Fruit fly (Drosophila melanogaster) whole organism, embryonic: Measurements from ENCODE around the gene CG5592.
A peak's percentile ranks its signal among the peaks of the same experiment; 100 is the strongest.

ENCODE experiments used
- BtbVII ChIP-seq: fragments of 200-800 bp; sonication (Bioruptor generic); optimal IDR thresholded peaks from 3 replicates; lab custom pipeline; 2017; ENCODE audit warnings: missing biosample characterization, mild to moderate bottlenecking, missing genetic modification characterization
- CG12071 ChIP-seq: fragments of 200-800 bp; sonication (Bioruptor generic); optimal IDR thresholded peaks from 3 replicates; lab custom pipeline; 2018; ENCODE audit warnings: missing biosample characterization, mild to moderate bottlenecking, missing genetic modification characterization
- CG13287 ChIP-seq: fragments of 200-800 bp; sonication (Bioruptor generic); IDR thresholded peaks from 2 replicates; pipeline ENCODE4 v1.3.6; 2022; ENCODE audit warnings: missing biosample characterization, missing genetic modification characterization; ENCODE audit not compliant: partially characterized antibody
- CG15601 ChIP-seq: fragments of 200-800 bp; sonication (Bioruptor generic); optimal IDR thresholded peaks from 3 replicates; lab custom pipeline; 2019; ENCODE audit warnings: missing biosample characterization, mild to moderate bottlenecking, missing genetic modification characterization, moderate library complexity
- CG1603 ChIP-seq: fragments of 200-800 bp; sonication (Bioruptor generic); optimal IDR thresholded peaks from 2 replicates; lab custom pipeline; 2019; ENCODE audit warnings: missing biosample characterization, mild to moderate bottlenecking, missing genetic modification characterization, moderate library complexity
- CG18262 ChIP-seq: fragments of 200-800 bp; optimal IDR thresholded peaks from 3 replicates; lab custom pipeline; 2019; ENCODE audit warnings: missing biosample characterization, mild to moderate bottlenecking, missing genetic modification characterization, moderate library complexity
- CG2202 ChIP-seq: fragments of 200-800 bp; sonication (Bioruptor generic); optimal IDR thresholded peaks from 2 replicates; lab custom pipeline; 2018; ENCODE audit warnings: missing biosample characterization, mild to moderate bottlenecking, missing genetic modification characterization
- CG2875 ChIP-seq: fragments of 200-800 bp; sonication (Bioruptor generic); optimal IDR thresholded peaks from 2 replicates; lab custom pipeline; 2017; ENCODE audit warnings: missing biosample characterization, mild to moderate bottlenecking, missing genetic modification characterization, missing genetic modification reagents
- CG3281 ChIP-seq: fragments of 200-800 bp; sonication (Bioruptor generic); optimal IDR thresholded peaks from 3 replicates; lab custom pipeline; 2017; ENCODE audit warnings: missing biosample characterization, mild to moderate bottlenecking, missing genetic modification characterization
- CG4360 ChIP-seq: fragments of 200-800 bp; sonication (Bioruptor generic); IDR thresholded peaks from 2 replicates; pipeline ENCODE4 v1.3.6; 2022; ENCODE audit warnings: missing biosample characterization, missing genetic modification characterization
- CG4820 ChIP-seq: fragments of 200-800 bp; sonication (Bioruptor generic); optimal IDR thresholded peaks from 3 replicates; lab custom pipeline; 2016; ENCODE audit warnings: missing biosample characterization, missing genetic modification characterization
- CG6813 ChIP-seq: fragments of 200-800 bp; sonication (Bioruptor generic); optimal IDR thresholded peaks from 2 replicates; lab custom pipeline; 2017; ENCODE audit warnings: missing biosample characterization, missing genetic modification characterization, mild to moderate bottlenecking, moderate library complexity, missing genetic modification reagents
- CG7987 ChIP-seq: fragments of 200-800 bp; sonication (Bioruptor generic); optimal IDR thresholded peaks from 2 replicates; lab custom pipeline; 2018; ENCODE audit warnings: missing biosample characterization, mild to moderate bottlenecking, missing genetic modification characterization, moderate library complexity
- CG8290 ChIP-seq, 3 experiments: fragments of 200-800 bp; sonication (Bioruptor generic); optimal IDR thresholded peaks; 2 replicates each; lab custom pipeline; 2016 to 2019; ENCODE audit warnings: missing biosample characterization in 3 of 3, missing genetic modification characterization in 3 of 3, mild to moderate bottlenecking in 2 of 3, moderate library complexity in 1 of 3
- Deaf1 ChIP-seq: fragments of 200-800 bp; optimal IDR thresholded peaks from 3 replicates; lab custom pipeline; 2019; ENCODE audit warnings: missing biosample characterization, mild to moderate bottlenecking, missing genetic modification characterization, moderate library complexity
- E2f1 ChIP-seq: fragments of 200-800 bp; sonication (Bioruptor generic); IDR thresholded peaks from 2 replicates; pipeline ENCODE4 v1.3.6; 2022; ENCODE audit warnings: missing biosample characterization, missing genetic modification characterization
- Opbp ChIP-seq: fragments of 200-800 bp; sonication (Bioruptor generic); IDR thresholded peaks from 3 replicates; pipeline ENCODE4 v1.3.6; 2022; ENCODE audit warnings: missing biosample characterization, missing genetic modification characterization; ENCODE audit not compliant: partially characterized antibody
- Optix ChIP-seq: fragments of 200-800 bp; sonication (Bioruptor generic); IDR thresholded peaks from 3 replicates; pipeline ENCODE4 v1.3.6; 2022; ENCODE audit warnings: missing biosample characterization, missing genetic modification characterization
- Pdp1 ChIP-seq, 2 experiments: fragments of 200-800 bp; sonication (Bioruptor generic); optimal IDR thresholded peaks; 3 replicates each; lab custom pipeline; 2016; ENCODE audit warnings: missing biosample characterization in 2 of 2, missing genetic modification characterization in 2 of 2, mild to moderate bottlenecking in 1 of 2, moderate library complexity in 1 of 2
- Rx ChIP-seq: fragments of 200-800 bp; sonication (Bioruptor generic); IDR thresholded peaks from 2 replicates; pipeline ENCODE4 v1.3.6; 2022; ENCODE audit warnings: missing biosample characterization, missing genetic modification characterization
- Sox100B ChIP-seq: fragments of 200-800 bp; sonication (Bioruptor generic); optimal IDR thresholded peaks from 3 replicates; lab custom pipeline; 2018; ENCODE audit warnings: missing biosample characterization, mild to moderate bottlenecking, missing genetic modification characterization
- Trl ChIP-seq, 3 experiments: fragments of >200 bp in 2 of 3; fragments of 200-800 bp in 1 of 3; sonication (Bioruptor generic) in 1 of 3; optimal IDR thresholded peaks; 2 replicates in 1 of 3; 3 replicates in 2 of 3; lab custom pipeline; 2016 to 2017; ENCODE audit warnings: missing biosample characterization in 1 of 3, missing genetic modification characterization in 1 of 3
- Vsx1 ChIP-seq: fragments of 200-800 bp; sonication (Bioruptor generic); optimal IDR thresholded peaks from 2 replicates; lab custom pipeline; 2017; ENCODE audit warnings: missing biosample characterization, mild to moderate bottlenecking, missing genetic modification characterization, missing genetic modification reagents
- crol ChIP-seq: fragments of 200-800 bp; sonication (Bioruptor generic); IDR thresholded peaks from 2 replicates; pipeline ENCODE4 v1.3.6; 2022; ENCODE audit warnings: missing biosample characterization, missing genetic modification characterization
- dm ChIP-seq: fragments of 200-800 bp; sonication (Bioruptor generic); optimal IDR thresholded peaks from 3 replicates; lab custom pipeline; 2016; ENCODE audit warnings: missing biosample characterization, missing genetic modification characterization
- en ChIP-seq: fragments of 200-800 bp; sonication (Bioruptor generic); optimal IDR thresholded peaks from 2 replicates; lab custom pipeline; 2016; ENCODE audit warnings: missing biosample characterization, missing genetic modification characterization
- exex ChIP-seq: fragments of 200-800 bp; sonication (Bioruptor generic); optimal IDR thresholded peaks from 4 replicates; lab custom pipeline; 2018; ENCODE audit warnings: missing biosample characterization, mild to moderate bottlenecking, missing genetic modification characterization, moderate library complexity
- fd64A ChIP-seq: fragments of 200-800 bp; sonication (Bioruptor generic); optimal IDR thresholded peaks from 3 replicates; lab custom pipeline; 2018; ENCODE audit warnings: missing biosample characterization, mild to moderate bottlenecking, missing genetic modification characterization
- gem ChIP-seq: fragments of 200-800 bp; sonication (Bioruptor generic); optimal IDR thresholded peaks from 2 replicates; lab custom pipeline; 2019; ENCODE audit warnings: missing biosample characterization, mild to moderate bottlenecking, missing genetic modification characterization, moderate library complexity
- grn ChIP-seq: fragments of 200-800 bp; sonication (Bioruptor generic); optimal IDR thresholded peaks from 3 replicates; lab custom pipeline; 2017; ENCODE audit warnings: missing biosample characterization, missing genetic modification characterization
- hkb ChIP-seq, 2 experiments: fragments of 200-800 bp in 1 of 2; fragments of >200 bp in 1 of 2; sonication (Bioruptor generic) in 1 of 2; IDR thresholded peaks in 1 of 2; optimal IDR thresholded peaks in 1 of 2; 2 replicates each; pipeline versions ENCODE4 v1.3.6 to Lab custom; 2017 to 2022; ENCODE audit warnings: missing biosample characterization in 1 of 2, missing genetic modification characterization in 1 of 2
- jumu ChIP-seq: fragments of 200-800 bp; sonication (Bioruptor generic); optimal IDR thresholded peaks from 3 replicates; lab custom pipeline; 2016; ENCODE audit warnings: missing biosample characterization, missing genetic modification characterization
- kni ChIP-seq: fragments of 200-800 bp; sonication (Bioruptor generic); optimal IDR thresholded peaks from 3 replicates; lab custom pipeline; 2017; ENCODE audit warnings: mild to moderate bottlenecking, missing biosample characterization, missing genetic modification reagents, missing genetic modification characterization
- lab ChIP-seq: fragments of 200-800 bp; sonication (Bioruptor generic); optimal IDR thresholded peaks from 3 replicates; lab custom pipeline; 2017; ENCODE audit warnings: missing biosample characterization, missing genetic modification characterization, mild to moderate bottlenecking, moderate library complexity, missing genetic modification reagents
- nerfin-1 ChIP-seq: fragments of 200-800 bp; sonication (Bioruptor generic); optimal IDR thresholded peaks from 3 replicates; lab custom pipeline; 2019; ENCODE audit warnings: missing biosample characterization, mild to moderate bottlenecking, missing genetic modification characterization, moderate library complexity
- otp ChIP-seq: fragments of 200-800 bp; sonication (Bioruptor generic); IDR thresholded peaks from 3 replicates; pipeline ENCODE4, ENCODE4 v1.3.6; 2022; ENCODE audit warnings: missing biosample characterization, missing genetic modification characterization
- repo ChIP-seq: fragments of 200-800 bp; sonication (Bioruptor generic); optimal IDR thresholded peaks from 2 replicates; lab custom pipeline; 2016; ENCODE audit warnings: missing biosample characterization, missing genetic modification characterization
- rib ChIP-seq: fragments of 200-800 bp; sonication (Bioruptor generic); IDR thresholded peaks from 2 replicates; pipeline ENCODE4 v1.3.6; 2022; ENCODE audit warnings: missing biosample characterization, missing genetic modification characterization
- row ChIP-seq: fragments of 200-800 bp; sonication (Bioruptor generic); IDR thresholded peaks from 3 replicates; pipeline ENCODE4 v1.3.6; 2022; ENCODE audit warnings: missing biosample characterization, missing genetic modification characterization
- sd ChIP-seq: fragments of 200-800 bp; sonication (Bioruptor generic); optimal IDR thresholded peaks from 3 replicates; lab custom pipeline; 2018; ENCODE audit warnings: missing biosample characterization, mild to moderate bottlenecking, missing genetic modification characterization, moderate library complexity
- sens-2 ChIP-seq: fragments of 200-800 bp; sonication (Bioruptor generic); IDR thresholded peaks from 2 replicates; pipeline ENCODE4 v1.3.6; 2022; ENCODE audit warnings: missing biosample characterization, missing genetic modification characterization
- sqz ChIP-seq: fragments of 200-800 bp; sonication (Bioruptor generic); optimal IDR thresholded peaks from 3 replicates; lab custom pipeline; 2018; ENCODE audit warnings: missing biosample characterization, mild to moderate bottlenecking, missing genetic modification characterization
- sug ChIP-seq: fragments of 200-800 bp; optimal IDR thresholded peaks from 2 replicates; lab custom pipeline; 2019; ENCODE audit warnings: missing biosample characterization, mild to moderate bottlenecking, missing genetic modification characterization, moderate library complexity
- tio ChIP-seq: fragments of 200-800 bp; sonication (Bioruptor generic); optimal IDR thresholded peaks from 2 replicates; lab custom pipeline; 2017; ENCODE audit warnings: missing biosample characterization, missing genetic modification characterization, inconsistent platforms
- wek ChIP-seq: fragments of 200-800 bp; sonication (Bioruptor generic); optimal IDR thresholded peaks from 3 replicates; lab custom pipeline; 2018; ENCODE audit warnings: missing biosample characterization, mild to moderate bottlenecking, missing genetic modification characterization, moderate library complexity
- z ChIP-seq: fragments of 200-800 bp; sonication (Bioruptor generic); IDR thresholded peaks from 3 replicates; pipeline ENCODE4 v1.3.6; 2022; ENCODE audit warnings: missing biosample characterization, missing genetic modification characterization

Gene CG5592

dm6 chr3L:5922005-5922685 lies 24.7 kb downstream of the CG5592 start, which contains the start of gene CG32407 (continued):
- TF ChIP-seq sd = peak; percentile 84
- TF ChIP-seq CG8290 (GFP tag; optimal IDR thresholded peaks at IDR 0.05; lab: Kevin White, UChicago) = no peak
- peak in 1 of 2 experiments; percentile 3 for TF ChIP-seq CG8290 (tag; optimal IDR thresholded peaks at IDR 0.05; lab: Kevin White, UChicago)
- peak; percentile 17 for TF ChIP-seq CG18262 (tag; lab: Kevin White, UChicago)
- peak; percentile 4 for TF ChIP-seq Sox100B (GFP tag; lab: Kevin White, UChicago)
- TF ChIP-seq sqz = peak; percentile 4
- no peak for TF ChIP-seq hkb (optimal IDR thresholded peaks at IDR 0.05; lab: Kevin White, UChicago)
- peak; percentile 13; the same call in 1 of the 2 replicates for TF ChIP-seq hkb (GFP tag; IDR thresholded peaks at IDR 0.05; lab: Robert Waterston, UW)
- TF ChIP-seq CG3281 (GFP tag; lab: Kevin White, UChicago) = no peak
- peak; percentile 11 for TF ChIP-seq CG1603 (tag; lab: Kevin White, UChicago)
- peak; percentile 40; the same call in 1 of the 3 replicates for TF ChIP-seq otp
- TF ChIP-seq rib = no peak
- 0 out of 3 replicates have a peak, but pooled peaks have one; percentile 15 for TF ChIP-seq Opbp (GFP tag; lab: Robert Waterston, UW)
- peak; percentile 85 for TF ChIP-seq z
- TF ChIP-seq tio (GFP tag; lab: Kevin White, UChicago) = no peak
- TF ChIP-seq CG4360 (GFP tag; lab: Robert Waterston, UW) = 0 out of 2 replicates have a peak, but pooled peaks have one; percentile 9
- TF ChIP-seq CG7987 (GFP tag; lab: Kevin White, UChicago) = peak; percentile 26
- peak; percentile 2 for TF ChIP-seq repo (GFP tag; lab: Kevin White, UChicago)
- peak; percentile 37 for TF ChIP-seq grn (GFP tag; lab: Kevin White, UChicago)
- TF ChIP-seq BtbVII (GFP tag; lab: Kevin White, UChicago) = no peak
- TF ChIP-seq Vsx1 (GFP tag; lab: Kevin White, UChicago) = peak; percentile 72
- TF ChIP-seq wek (GFP tag; lab: Kevin White, UChicago) = peak; percentile 27
- TF ChIP-seq dm (GFP tag; lab: Kevin White, UChicago) = peak; percentile 4
- no peak for TF ChIP-seq kni
- peak; percentile 96 for TF ChIP-seq crol (GFP tag; lab: Robert Waterston, UW)
- TF ChIP-seq E2f1 = 0 out of 2 replicates have a peak, but pooled peaks have one; percentile 23
- TF ChIP-seq CG2202 (tag; lab: Kevin White, UChicago) = no peak
- peak; percentile 59 for TF ChIP-seq CG15601 (tag; lab: Kevin White, UChicago)
- peak; percentile 23; the same call in 1 of the 3 replicates for TF ChIP-seq row
- TF ChIP-seq CG12071 = peak; percentile 9
- TF ChIP-seq Pdp1 (GFP tag; optimal IDR thresholded peaks at IDR 0.05; lab: Kevin White, UChicago) = peak in 1 of 2 experiments; percentile 19
- TF ChIP-seq exex = peak; percentile 58
- TF ChIP-seq CG2875 = peak; percentile 25
- no peak for TF ChIP-seq en
- no peak for TF ChIP-seq jumu (GFP tag; lab: Kevin White, UChicago)
- no peak for TF ChIP-seq CG13287 (GFP tag; lab: Robert Waterston, UW)
- TF ChIP-seq gem (tag; lab: Kevin White, UChicago) = peak; percentile 6
- peak in 1 of 2 experiments; percentile 18 for TF ChIP-seq Trl (optimal IDR thresholded peaks at IDR 0.05; lab: Kevin White, UChicago)
- no peak for TF ChIP-seq Trl (GFP tag; optimal IDR thresholded peaks at IDR 0.05; lab: Kevin White, UChicago)
- peak; percentile 2 for TF ChIP-seq CG6813 (GFP tag; lab: Kevin White, UChicago)
- TF ChIP-seq Rx (GFP tag; lab: Robert Waterston, UW) = no peak
- peak; percentile 56; the same call in 1 of the 2 replicates for TF ChIP-seq sens-2
- TF ChIP-seq Deaf1 = peak; percentile 40
- 0 out of 3 replicates have a peak, but pooled peaks have one; percentile 27 for TF ChIP-seq Optix
- peak; percentile 42 for TF ChIP-seq CG4820 (GFP tag; lab: Kevin White, UChicago)
- peak; percentile 5 for TF ChIP-seq nerfin-1 (tag; lab: Kevin White, UChicago)
- TF ChIP-seq sug (tag; lab: Kevin White, UChicago) = peak; percentile 97
- peak; percentile 44 for TF ChIP-seq lab
- TF ChIP-seq fd64A = peak; percentile 16
